Worm (Caenorhabditis elegans): ENCODE results near the gene srv-26.

DNA sequence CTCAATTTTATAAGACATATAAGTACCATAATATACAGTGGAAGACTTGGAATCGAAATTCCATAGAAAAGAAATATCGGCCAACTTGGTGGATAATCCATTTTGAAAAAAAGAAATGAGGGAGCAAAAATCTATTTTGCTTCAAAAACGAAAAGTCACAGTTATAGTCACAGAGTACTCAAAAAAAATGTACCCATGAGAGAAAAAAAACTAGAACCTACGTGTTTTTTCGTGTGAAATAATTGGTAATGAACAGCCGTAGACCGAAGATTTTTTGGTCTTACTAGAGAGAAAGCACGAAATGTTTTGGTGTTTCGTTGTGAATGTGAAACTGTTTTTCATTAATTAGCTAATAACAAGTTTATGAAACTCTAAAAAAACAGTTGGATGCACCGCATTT, 32.3 kb downstream of the srv-26 start, which contains the start of gene srv-30:
- TF ChIP-seq him-1 (tag; optimal IDR thresholded peaks at IDR 0.05) (no peak), dao-5 (tag; optimal IDR thresholded peaks at IDR 0.05) (no peak), W03F9.2 (tag; optimal IDR thresholded peaks at IDR 0.05) (no peak)
